Fruit fly (Drosophila melanogaster): ENCODE results near the gene Imp.

Imp gene

dm6 chrX:10846972-10847435, 22.9 kb upstream of the Imp start, which contains the start of gene sbr (continued):
- TF ChIP-seq CG5953 (GFP tag; IDR thresholded peaks at IDR 0.05) (no peak), CG17328 (GFP tag; IDR thresholded peaks at IDR 0.05) (no peak), Sry-β (GFP tag; optimal IDR thresholded peaks at IDR 0.05) (peak; percentile 83), CG3407 (GFP tag; optimal IDR thresholded peaks at IDR 0.05) (no peak), Bteb2 (GFP tag; optimal IDR thresholded peaks at IDR 0.05) (no peak), E2f1 (GFP tag; IDR thresholded peaks at IDR 0.05) (no peak), CG9727 (GFP tag; optimal IDR thresholded peaks at IDR 0.05) (peak; percentile 8), CG12391 (tag; optimal IDR thresholded peaks at IDR 0.05) (peak; percentile 37), Ets97D (GFP tag; optimal IDR thresholded peaks at IDR 0.05) (peak; percentile 13), hb (GFP tag; IDR thresholded peaks at IDR 0.05; ENCODE audit: partially characterized antibody) (peak; percentile 76; the same call in 2 of the 3 replicates), Opbp (GFP tag; IDR thresholded peaks at IDR 0.05; ENCODE audit: partially characterized antibody) (peak; percentile 71; the same call in 2 of the 3 replicates), sna (GFP tag; IDR thresholded peaks at IDR 0.05; ENCODE audit: partially characterized antibody) (0 out of 2 replicates have a peak, but pooled peaks have one; percentile 45), CG14860 (GFP tag; IDR thresholded peaks at IDR 0.05; ENCODE audit: partially characterized antibody) (peak; percentile 68), CG18599 (GFP tag; optimal IDR thresholded peaks at IDR 0.05) (no peak), Sin3A (optimal IDR thresholded peaks at IDR 0.05) (peak; percentile 65), ftz-f1 (GFP tag; optimal IDR thresholded peaks at IDR 0.05) (no peak), sens (GFP tag) (peak; percentile 47), BEAF-32 (GFP tag; optimal IDR thresholded peaks at IDR 0.05) (peak; percentile 90), az2 (GFP tag; optimal IDR thresholded peaks at IDR 0.05) (no peak), CG3838 (GFP tag; optimal IDR thresholded peaks at IDR 0.05) (no peak), p53 (GFP tag; optimal IDR thresholded peaks at IDR 0.05) (no peak), CG14710 (tag; optimal IDR thresholded peaks at IDR 0.05) (peak; percentile 52), dpn (GFP tag; optimal IDR thresholded peaks at IDR 0.05) (no peak), CG13775 (GFP tag; optimal IDR thresholded peaks at IDR 0.05) (peak; percentile 14), CG6765 (GFP tag; optimal IDR thresholded peaks at IDR 0.05) (no peak), CG2129 (GFP tag; IDR thresholded peaks at IDR 0.05; ENCODE audit: partially characterized antibody) (peak; percentile 27; the same call in 1 of the 2 replicates), CG11456 (GFP tag; IDR thresholded peaks at IDR 0.05) (no peak), CG6854 (GFP tag; optimal IDR thresholded peaks at IDR 0.05) (no peak), pnt (GFP tag; optimal IDR thresholded peaks at IDR 0.05) (no peak), kay (GFP tag; optimal IDR thresholded peaks at IDR 0.05) (no peak), fru (optimal IDR thresholded peaks at IDR 0.05) (no peak), zfh2 (GFP tag; optimal IDR thresholded peaks at IDR 0.05) (no peak), CoRest (tag; optimal IDR thresholded peaks at IDR 0.05) (peak; percentile 37), gro (GFP tag; optimal IDR thresholded peaks at IDR 0.05) (no peak), Atf-2 (GFP tag; optimal IDR thresholded peaks at IDR 0.05) (no peak), Oli (tag; optimal IDR thresholded peaks at IDR 0.05) (no peak), HLH54F (GFP tag; optimal IDR thresholded peaks at IDR 0.05) (no peak), CG2116 (GFP tag; optimal IDR thresholded peaks at IDR 0.05) (peak; percentile 85), CG15696 (tag; optimal IDR thresholded peaks at IDR 0.05) (no peak), Hr51 (GFP tag; optimal IDR thresholded peaks at IDR 0.05) (no peak), dmrt11E (tag; optimal IDR thresholded peaks at IDR 0.05) (peak; percentile 5), fd3F (GFP tag; optimal IDR thresholded peaks at IDR 0.05) (no peak), Gug (GFP tag; IDR thresholded peaks at IDR 0.05) (no peak), Mad (GFP tag; optimal IDR thresholded peaks at IDR 0.05) (no peak), CG8089 (GFP tag; optimal IDR thresholded peaks at IDR 0.05) (no peak), unc-4 (GFP tag; IDR thresholded peaks at IDR 0.05; ENCODE audit: partially characterized antibody) (peak; percentile 75), Ravus (GFP tag; IDR thresholded peaks at IDR 0.05) (no peak), inv (GFP tag; IDR thresholded peaks at IDR 0.05; ENCODE audit: partially characterized antibody) (peak; percentile 78), mirr (GFP tag; optimal IDR thresholded peaks at IDR 0.05) (no peak), pzg (GFP tag; optimal IDR thresholded peaks at IDR 0.05) (peak; percentile 40), chm (GFP tag; IDR thresholded peaks at IDR 0.05) (no peak)
